Worm (Caenorhabditis elegans) whole organism, L4/young adult: ENCODE results near the gene M05D6.8.

ENCODE experiments used
- W03F9.2 ChIP-seq: fragments of 150-350 bp; optimal IDR thresholded peaks from 2 replicates; lab custom pipeline; 2014; ENCODE audit warnings: missing biosample characterization, missing genetic modification characterization
- him-1 ChIP-seq: sonication (generic microtip); optimal IDR thresholded peaks from 2 replicates; lab custom pipeline; 2016; ENCODE audit warnings: missing genotype, missing genetic modification reagents, missing genetic modification characterization, missing compliant biosample characterization

DNA sequence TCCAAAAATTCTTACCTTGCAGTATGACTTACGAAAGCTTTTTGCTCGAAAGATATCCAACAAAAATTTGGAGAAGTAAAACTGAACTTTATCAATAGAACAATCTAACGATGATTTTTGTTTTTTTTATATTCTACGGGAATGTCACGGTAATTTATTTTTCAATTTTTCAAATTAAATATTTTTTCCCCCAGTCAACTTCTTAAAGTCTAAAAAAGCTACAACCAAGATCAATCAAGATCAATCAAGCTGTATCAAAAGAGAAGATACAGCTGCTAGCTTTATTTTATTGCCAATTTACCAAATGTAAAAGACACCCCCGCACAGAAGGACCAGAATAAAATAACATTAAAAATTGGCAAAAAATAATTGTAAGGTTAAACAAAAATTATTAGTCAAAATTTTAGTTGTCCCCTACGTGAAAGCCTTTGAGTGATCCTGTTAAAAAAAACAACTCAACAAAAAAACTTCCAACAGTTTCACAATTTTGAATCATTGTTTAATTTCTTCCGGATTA, 4.3 kb upstream of the M05D6.8 start, which contains the start of the genes M05D6.1 and M05D6.3:
- TF ChIP-seq him-1 (tag; lab: Kevin White, UChicago), result no peak
- TF ChIP-seq W03F9.2 (tag; lab: Kevin White, UChicago), result no peak
